Fruit fly (Drosophila melanogaster) whole organism, embryonic: ENCODE data around the gene CG33969.
A peak's percentile ranks its signal among the peaks of the same experiment; 100 is the strongest.

Experiments
- CG11696 ChIP-seq: fragments of 200-800 bp; sonication (Bioruptor generic); IDR thresholded peaks from 2 replicates; pipeline ENCODE4 v1.3.6; 2022; ENCODE audit warnings: missing biosample characterization, missing genetic modification characterization
- CG12104 ChIP-seq: fragments of 200-800 bp; sonication (Bioruptor generic); optimal IDR thresholded peaks from 3 replicates; lab custom pipeline; 2016; ENCODE audit warnings: missing biosample characterization, missing genetic modification characterization
- CG12744 ChIP-seq: fragments of 200-800 bp; sonication (Bioruptor generic); optimal IDR thresholded peaks from 2 replicates; lab custom pipeline; 2016; ENCODE audit warnings: missing biosample characterization, missing genetic modification characterization
- CG13624 ChIP-seq: fragments of 200-800 bp; sonication (Bioruptor generic); optimal IDR thresholded peaks from 2 replicates; lab custom pipeline; 2016; ENCODE audit warnings: missing biosample characterization, missing genetic modification characterization
- CG13894 ChIP-seq: fragments of 200-800 bp; sonication (Bioruptor generic); optimal IDR thresholded peaks from 3 replicates; lab custom pipeline; 2018; ENCODE audit warnings: missing biosample characterization, mild to moderate bottlenecking, missing genetic modification characterization, moderate library complexity
- CG15696 ChIP-seq: fragments of 200-800 bp; sonication (Bioruptor generic); optimal IDR thresholded peaks from 2 replicates; lab custom pipeline; 2019; ENCODE audit warnings: missing biosample characterization, mild to moderate bottlenecking, missing genetic modification characterization, moderate library complexity
- CG1603 ChIP-seq: fragments of 200-800 bp; sonication (Bioruptor generic); optimal IDR thresholded peaks from 2 replicates; lab custom pipeline; 2019; ENCODE audit warnings: missing biosample characterization, mild to moderate bottlenecking, missing genetic modification characterization, moderate library complexity
- CG16813 ChIP-seq: fragments of 200-800 bp; sonication (Bioruptor generic); IDR thresholded peaks from 3 replicates; pipeline ENCODE4 v1.3.6; 2022; ENCODE audit warnings: missing biosample characterization, missing genetic modification characterization; ENCODE audit not compliant: partially characterized antibody
- CG16815 ChIP-seq: fragments of 200-800 bp; sonication (Bioruptor generic); optimal IDR thresholded peaks from 3 replicates; lab custom pipeline; 2017; ENCODE audit warnings: missing biosample characterization, mild to moderate bottlenecking, missing genetic modification characterization
- CG17328 ChIP-seq: fragments of 200-800 bp; sonication (Bioruptor generic); IDR thresholded peaks from 2 replicates; pipeline ENCODE4 v1.3.6; 2022; ENCODE audit warnings: missing biosample characterization, missing genetic modification characterization
- CG18619 ChIP-seq: fragments of 200-800 bp; sonication (Bioruptor generic); optimal IDR thresholded peaks from 3 replicates; lab custom pipeline; 2017; ENCODE audit warnings: missing biosample characterization, mild to moderate bottlenecking, missing genetic modification characterization
- CG2129 ChIP-seq: fragments of 200-800 bp; sonication (Bioruptor generic); IDR thresholded peaks from 2 replicates; pipeline ENCODE4 v1.3.6; 2022; ENCODE audit warnings: missing biosample characterization, missing genetic modification characterization; ENCODE audit not compliant: partially characterized antibody
- CG2199 ChIP-seq: fragments of 200-800 bp; sonication (Bioruptor generic); IDR thresholded peaks from 3 replicates; pipeline ENCODE4 v1.3.6; 2022; ENCODE audit warnings: missing biosample characterization, missing genetic modification characterization
- CG2712 ChIP-seq: fragments of 200-800 bp; optimal IDR thresholded peaks from 3 replicates; lab custom pipeline; 2019; ENCODE audit warnings: missing biosample characterization, mild to moderate bottlenecking, missing genetic modification characterization, moderate library complexity
- CG2875 ChIP-seq: fragments of 200-800 bp; sonication (Bioruptor generic); optimal IDR thresholded peaks from 2 replicates; lab custom pipeline; 2017; ENCODE audit warnings: missing biosample characterization, mild to moderate bottlenecking, missing genetic modification characterization, missing genetic modification reagents
- CG30403 ChIP-seq: fragments of 200-800 bp; sonication (Bioruptor generic); optimal IDR thresholded peaks from 3 replicates; lab custom pipeline; 2016; ENCODE audit warnings: missing biosample characterization, missing genetic modification characterization
- CG31365 ChIP-seq: fragments of 200-800 bp; sonication (Bioruptor generic); optimal IDR thresholded peaks from 2 replicates; lab custom pipeline; 2018; ENCODE audit warnings: missing biosample characterization, mild to moderate bottlenecking, missing genetic modification characterization
- CG31441 ChIP-seq: fragments of 200-800 bp; sonication (Bioruptor generic); IDR thresholded peaks from 2 replicates; pipeline ENCODE4 v1.3.6; 2022; ENCODE audit warnings: missing biosample characterization, missing genetic modification characterization
- CG4707 ChIP-seq: fragments of 200-800 bp; sonication (Bioruptor generic); optimal IDR thresholded peaks from 2 replicates; lab custom pipeline; 2018; ENCODE audit warnings: missing biosample characterization, mild to moderate bottlenecking, missing genetic modification characterization, moderate library complexity
- CG7357 ChIP-seq: fragments of 200-800 bp; sonication (Bioruptor generic); IDR thresholded peaks from 3 replicates; pipeline ENCODE4 v1.3.6; 2022; ENCODE audit warnings: missing biosample characterization, missing genetic modification characterization
- CG7372 ChIP-seq: fragments of 200-800 bp; sonication (Bioruptor generic); IDR thresholded peaks from 2 replicates; pipeline ENCODE4 v1.3.6; 2022; ENCODE audit warnings: missing biosample characterization, missing genetic modification characterization
- CG9727 ChIP-seq: fragments of 200-800 bp; sonication (Bioruptor generic); optimal IDR thresholded peaks from 3 replicates; lab custom pipeline; 2017; ENCODE audit warnings: missing biosample characterization, mild to moderate bottlenecking, missing genetic modification characterization
- D ChIP-seq, 2 experiments: fragments of 200-800 bp in 1 of 2; fragments of >200 bp in 1 of 2; sonication (Bioruptor generic) in 1 of 2; optimal IDR thresholded peaks; 2 replicates in 1 of 2; 3 replicates in 1 of 2; lab custom pipeline; 2017; ENCODE audit warnings: mild to moderate bottlenecking in 1 of 2, missing biosample characterization in 1 of 2, missing genetic modification characterization in 1 of 2, missing genetic modification reagents in 1 of 2
- Ets65A ChIP-seq: fragments of 200-800 bp; sonication (Bioruptor generic); peaks from one replicate; lab custom pipeline; 2016; ENCODE audit warnings: missing biosample characterization, missing genetic modification characterization
- Hey ChIP-seq: fragments of 200-800 bp; sonication (Bioruptor generic); optimal IDR thresholded peaks from 3 replicates; lab custom pipeline; 2018; ENCODE audit warnings: missing biosample characterization, mild to moderate bottlenecking, missing genetic modification characterization
- Hmr ChIP-seq: fragments of 200-800 bp; sonication (Bioruptor generic); optimal IDR thresholded peaks from 3 replicates; lab custom pipeline; 2017; ENCODE audit warnings: mild to moderate bottlenecking, missing biosample characterization, missing genetic modification reagents, missing genetic modification characterization
- Hmx ChIP-seq: fragments of 200-800 bp; sonication (Bioruptor generic); optimal IDR thresholded peaks from 2 replicates; lab custom pipeline; 2016; ENCODE audit warnings: missing biosample characterization, missing genetic modification characterization
- Hr51 ChIP-seq, 2 experiments: fragments of 200-800 bp; sonication (Bioruptor generic); optimal IDR thresholded peaks; 2 replicates in 1 of 2; 3 replicates in 1 of 2; lab custom pipeline; 2016 to 2018; ENCODE audit warnings: missing biosample characterization in 2 of 2, missing genetic modification characterization in 2 of 2, mild to moderate bottlenecking in 1 of 2, moderate library complexity in 1 of 2
- NC2β ChIP-seq: fragments of 200-800 bp; sonication (Bioruptor generic); optimal IDR thresholded peaks from 2 replicates; lab custom pipeline; 2016; ENCODE audit warnings: missing biosample characterization, missing genetic modification characterization
- Oaz ChIP-seq: fragments of 200-800 bp; sonication (Bioruptor generic); IDR thresholded peaks from 2 replicates; pipeline ENCODE4 v1.3.6; 2022; ENCODE audit warnings: missing biosample characterization, missing genetic modification characterization
- Sox100B ChIP-seq: fragments of 200-800 bp; sonication (Bioruptor generic); optimal IDR thresholded peaks from 3 replicates; lab custom pipeline; 2018; ENCODE audit warnings: missing biosample characterization, mild to moderate bottlenecking, missing genetic modification characterization
- Sox102F ChIP-seq: fragments of 200-800 bp; sonication (Bioruptor generic); optimal IDR thresholded peaks from 2 replicates; lab custom pipeline; 2018; ENCODE audit warnings: missing biosample characterization, mild to moderate bottlenecking, missing genetic modification characterization, moderate library complexity
- danr ChIP-seq: fragments of 200-800 bp; sonication (Bioruptor generic); IDR thresholded peaks from 2 replicates; pipeline ENCODE4 v1.3.6; 2022; ENCODE audit warnings: missing biosample characterization, missing genetic modification characterization
- en ChIP-seq: fragments of 200-800 bp; sonication (Bioruptor generic); optimal IDR thresholded peaks from 2 replicates; lab custom pipeline; 2016; ENCODE audit warnings: missing biosample characterization, missing genetic modification characterization
- eve ChIP-seq, 2 experiments: fragments of >200 bp; optimal IDR thresholded peaks; 2 replicates each; lab custom pipeline; 2017; ENCODE audit warnings: missing biosample characterization in 2 of 2, missing genetic modification characterization in 2 of 2
- fd64A ChIP-seq: fragments of 200-800 bp; sonication (Bioruptor generic); optimal IDR thresholded peaks from 3 replicates; lab custom pipeline; 2018; ENCODE audit warnings: missing biosample characterization, mild to moderate bottlenecking, missing genetic modification characterization
- ham ChIP-seq: fragments of 200-800 bp; sonication (Bioruptor generic); IDR thresholded peaks from 2 replicates; pipeline ENCODE4 v1.3.6; 2022; ENCODE audit warnings: missing biosample characterization, missing genetic modification characterization
- knrl ChIP-seq: fragments of 200-800 bp; sonication (Bioruptor generic); IDR thresholded peaks from 3 replicates; pipeline ENCODE4 v1.3.6; 2022; ENCODE audit warnings: missing biosample characterization, missing genetic modification characterization; ENCODE audit not compliant: partially characterized antibody
- lbe ChIP-seq: fragments of 200-800 bp; sonication (Bioruptor generic); optimal IDR thresholded peaks from 2 replicates; lab custom pipeline; 2016; ENCODE audit warnings: missing biosample characterization, mild to moderate bottlenecking, missing genetic modification characterization
- lilli ChIP-seq: fragments of 200-800 bp; sonication (Bioruptor generic); optimal IDR thresholded peaks from 3 replicates; lab custom pipeline; 2016; ENCODE audit warnings: missing biosample characterization, missing genetic modification characterization
- org-1 ChIP-seq: fragments of 200-800 bp; sonication (Bioruptor generic); optimal IDR thresholded peaks from 2 replicates; lab custom pipeline; 2017; ENCODE audit warnings: missing biosample characterization, missing genetic modification characterization
- p53 ChIP-seq: fragments of 200-800 bp; sonication (Bioruptor generic); optimal IDR thresholded peaks from 2 replicates; lab custom pipeline; 2016; ENCODE audit warnings: missing biosample characterization, missing genetic modification characterization
- repo ChIP-seq: fragments of 200-800 bp; sonication (Bioruptor generic); optimal IDR thresholded peaks from 2 replicates; lab custom pipeline; 2016; ENCODE audit warnings: missing biosample characterization, missing genetic modification characterization
- row ChIP-seq: fragments of 200-800 bp; sonication (Bioruptor generic); IDR thresholded peaks from 3 replicates; pipeline ENCODE4 v1.3.6; 2022; ENCODE audit warnings: missing biosample characterization, missing genetic modification characterization
- scrt ChIP-seq: fragments of 200-800 bp; sonication (Bioruptor generic); optimal IDR thresholded peaks from 2 replicates; lab custom pipeline; 2018; ENCODE audit warnings: missing biosample characterization, mild to moderate bottlenecking, missing genetic modification characterization, moderate library complexity
- slou ChIP-seq: fragments of 200-800 bp; sonication (Bioruptor generic); optimal IDR thresholded peaks from 3 replicates; lab custom pipeline; 2016; ENCODE audit warnings: missing biosample characterization, missing genetic modification characterization
- tio ChIP-seq: fragments of 200-800 bp; sonication (Bioruptor generic); optimal IDR thresholded peaks from 2 replicates; lab custom pipeline; 2017; ENCODE audit warnings: missing biosample characterization, missing genetic modification characterization, inconsistent platforms
- zen2 ChIP-seq: fragments of 200-800 bp; sonication (Bioruptor generic); IDR thresholded peaks from 3 replicates; pipeline ENCODE4 v1.3.6; 2022; ENCODE audit warnings: missing biosample characterization, missing genetic modification characterization; ENCODE audit not compliant: partially characterized antibody

Gene CG33969

dm6 chr3L:20403493-20404379 is 10.4 kb upstream of the CG33969 start (continued):
- TF ChIP-seq Oaz (GFP tag; lab: Robert Waterston, UW), result no peak
- no peak for TF ChIP-seq CG7357 (GFP tag; lab: Robert Waterston, UW)
- no peak for TF ChIP-seq en (GFP tag; lab: Kevin White, UChicago)
- no peak for TF ChIP-seq CG2875 (GFP tag; lab: Kevin White, UChicago)
- no peak for TF ChIP-seq CG18619 (GFP tag; lab: Kevin White, UChicago)
- no peak for TF ChIP-seq CG12104 (GFP tag; lab: Kevin White, UChicago)
- TF ChIP-seq Hmx (GFP tag; lab: Kevin White, UChicago), result no peak
- peak; percentile 29 for TF ChIP-seq lbe (GFP tag; lab: Kevin White, UChicago)
- TF ChIP-seq org-1, result no peak
- no peak for TF ChIP-seq CG30403 (GFP tag; lab: Kevin White, UChicago)
- no peak for TF ChIP-seq p53
- no peak for TF ChIP-seq tio (GFP tag; lab: Kevin White, UChicago)
- peak; percentile 23 for TF ChIP-seq CG1603
- TF ChIP-seq CG2129 (GFP tag; lab: Robert Waterston, UW), result no peak
- TF ChIP-seq Sox102F, result no peak
- no peak for TF ChIP-seq Sox100B (GFP tag; lab: Kevin White, UChicago)
- no peak for TF ChIP-seq repo
- TF ChIP-seq CG15696, result no peak
- TF ChIP-seq CG13894 (tag; lab: Kevin White, UChicago), result peak; percentile 76
- TF ChIP-seq slou (GFP tag; lab: Kevin White, UChicago), result no peak
- TF ChIP-seq Hey (tag; lab: Kevin White, UChicago), result no peak
- no peak for TF ChIP-seq CG31365 (tag; lab: Kevin White, UChicago)
- no peak for TF ChIP-seq CG2712 (tag; lab: Kevin White, UChicago)
- TF ChIP-seq CG16813, result 0 out of 3 replicates have a peak, but pooled peaks have one; percentile 32
- TF ChIP-seq CG13624 (GFP tag; lab: Kevin White, UChicago), result peak; percentile 26
- TF ChIP-seq ham, result no peak
- TF ChIP-seq CG7372 (GFP tag; lab: Robert Waterston, UW), result no peak
- TF ChIP-seq eve (GFP tag; optimal IDR thresholded peaks at IDR 0.05; lab: Kevin White, UChicago), result peak in 1 of 2 experiments; percentile 48
- TF ChIP-seq CG17328 (GFP tag; lab: Robert Waterston, UW), result no peak
- TF ChIP-seq CG11696, result no peak
- peak; percentile 22 for TF ChIP-seq CG9727 (GFP tag; lab: Kevin White, UChicago)
- no peak for TF ChIP-seq danr (GFP tag; lab: Robert Waterston, UW)
- TF ChIP-seq CG2199 (GFP tag; lab: Robert Waterston, UW), result 0 out of 3 replicates have a peak, but pooled peaks have one; percentile 0
- peak; percentile 48 for TF ChIP-seq Ets65A (GFP tag; lab: Kevin White, UChicago)
- TF ChIP-seq Hmr (GFP tag; lab: Kevin White, UChicago), result no peak
- no peak for TF ChIP-seq D (optimal IDR thresholded peaks at IDR 0.05; lab: Kevin White, UChicago)
- TF ChIP-seq D (GFP tag; optimal IDR thresholded peaks at IDR 0.05; lab: Kevin White, UChicago), result no peak

DNA sequence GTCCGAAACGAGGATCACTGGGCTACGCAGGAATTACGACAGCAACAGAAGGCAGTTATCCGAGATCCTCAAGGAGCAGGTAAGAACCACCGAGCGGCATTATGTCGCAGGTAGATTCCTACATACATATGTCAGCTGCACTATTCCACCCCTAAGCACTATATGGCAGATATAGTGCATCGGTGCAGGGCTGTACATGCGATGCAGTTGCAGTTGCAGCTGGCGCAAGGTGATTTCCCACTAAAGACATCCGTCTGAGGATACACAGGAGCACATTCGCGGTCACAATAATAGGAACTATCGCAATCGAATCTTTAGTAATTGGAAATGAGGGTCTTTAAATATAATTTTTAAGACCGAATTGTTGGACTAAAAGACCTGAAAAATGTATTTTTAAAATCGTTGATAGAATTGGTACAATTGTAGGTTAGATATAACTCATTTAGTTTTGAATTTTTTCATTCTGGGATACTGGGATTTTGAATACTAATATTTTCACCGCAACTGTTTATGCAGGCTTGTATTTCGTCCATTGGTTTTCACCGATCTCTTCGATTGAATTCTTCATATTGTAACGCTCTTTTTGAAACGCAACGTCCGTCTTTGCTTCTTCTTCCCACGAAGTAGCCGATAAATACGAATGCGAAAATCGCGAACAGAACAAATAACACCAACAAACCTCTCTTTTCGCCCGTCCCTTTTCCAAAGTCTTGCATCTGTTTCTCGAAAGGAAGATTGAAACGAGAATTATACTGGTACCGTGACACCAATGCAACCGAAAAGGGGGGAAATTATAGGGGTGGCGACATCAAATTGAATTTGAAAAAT is 9.5 kb upstream of the CG33969 start:
- TF ChIP-seq CG4707 (GFP tag; lab: Kevin White, UChicago) (no peak), knrl (GFP tag; lab: Robert Waterston, UW) (no peak), CG16815 (GFP tag; lab: Kevin White, UChicago) (peak; percentile 50), fd64A (GFP tag; lab: Kevin White, UChicago) (no peak), Hr51 (GFP tag; optimal IDR thresholded peaks at IDR 0.05; lab: Kevin White, UChicago) (no peak), lilli (no peak), scrt (GFP tag; lab: Kevin White, UChicago) (no peak), NC2β (GFP tag; lab: Kevin White, UChicago) (peak; percentile 51), CG31441 (GFP tag; lab: Robert Waterston, UW) (peak; percentile 56), zen2 (no peak), row (GFP tag; lab: Robert Waterston, UW) (peak; percentile 54), CG12744 (GFP tag; lab: Kevin White, UChicago) (no peak)
